Worm (Caenorhabditis elegans) whole organism, L3 larva: Measurements from ENCODE around the gene sssh-1.

Source experiments
- aly-2 ChIP-seq: fragments of 150-350 bp; optimal IDR thresholded peaks from 2 replicates; lab custom pipeline; 2014; ENCODE audit warnings: missing biosample characterization, missing genetic modification characterization
- ceh-16 ChIP-seq: sonication (generic microtip); optimal IDR thresholded peaks from 2 replicates; lab custom pipeline; 2017; ENCODE audit warnings: missing biosample characterization, missing genetic modification characterization
- mdl-1 ChIP-seq: fragments of 150-350 bp; optimal IDR thresholded peaks from 2 replicates; lab custom pipeline; 2014; ENCODE audit warnings: missing biosample characterization, missing genetic modification characterization
- nhr-23 ChIP-seq: fragments of 150-350 bp; optimal IDR thresholded peaks from 2 replicates; lab custom pipeline; 2014; ENCODE audit warnings: missing biosample characterization, missing genetic modification reagents, missing genetic modification characterization
- snpc-4 ChIP-seq: fragments of 150-350 bp; optimal IDR thresholded peaks from 2 replicates; lab custom pipeline; 2014; ENCODE audit warnings: missing biosample characterization, missing genetic modification characterization

ce11 chrX:14844481-14844880 is 31.3 kb upstream of the sssh-1 start:
- TF ChIP-seq aly-2 (tag; lab: Kevin White, UChicago), result no peak
- no peak for TF ChIP-seq nhr-23 (tag; lab: Kevin White, UChicago)
- no peak for TF ChIP-seq ceh-16 (tag; lab: Kevin White, UChicago)
- no peak for TF ChIP-seq snpc-4 (tag; lab: Kevin White, UChicago)
- TF ChIP-seq mdl-1 (tag; lab: Kevin White, UChicago), result no peak
